Fruit fly (Drosophila melanogaster) S2 (cell line): Measurements from ENCODE around the gene RhoBTB.

ENCODE experiments used
- CG8478 ChIP-seq: fragments of >200 bp; optimal IDR thresholded peaks from 2 replicates; lab custom pipeline; 2018
- CTCF ChIP-seq, 2 experiments: fragments of >200 bp; optimal IDR thresholded peaks; 2 replicates each; lab custom pipeline; 2018

dm6 chr3L:20410780-20411179, 34.7 kb downstream of the RhoBTB start:
- TF ChIP-seq CG8478 (no peak), CTCF (optimal IDR thresholded peaks at IDR 0.05; lab: Kevin White, UChicago) (no peak)
